Worm (Caenorhabditis elegans) whole organism, L1 larva: Measurements from ENCODE around the gene F44E2.6.
A peak's percentile ranks its signal among the peaks of the same experiment; 100 is the strongest.

Source experiments
- C04F5.9 ChIP-seq: sonication (generic microtip); optimal IDR thresholded peaks from 2 replicates; lab custom pipeline; 2016; ENCODE audit warnings: missing genetic modification characterization, missing compliant biosample characterization
- C16A3.4 ChIP-seq: fragments of 150-350 bp; optimal IDR thresholded peaks from 2 replicates; lab custom pipeline; 2014; ENCODE audit warnings: missing biosample characterization, missing genetic modification characterization
- C34B4.2 ChIP-seq: sonication (generic microtip); optimal IDR thresholded peaks from 2 replicates; lab custom pipeline; 2017; ENCODE audit warnings: mild to moderate bottlenecking, missing genetic modification characterization, missing compliant biosample characterization
- aly-2 ChIP-seq: fragments of 150-350 bp; optimal IDR thresholded peaks from 2 replicates; lab custom pipeline; 2014; ENCODE audit warnings: missing biosample characterization, missing genetic modification characterization
- ama-1 ChIP-seq: fragments of 150-350 bp; optimal IDR thresholded peaks from 2 replicates; lab custom pipeline; 2014
- blmp-1 ChIP-seq: fragments of 150-350 bp; optimal IDR thresholded peaks from 2 replicates; lab custom pipeline; 2014; ENCODE audit warnings: missing biosample characterization, missing genetic modification characterization
- ceh-8 ChIP-seq: fragments of 200-800 bp; sonication (Bioruptor generic); optimal IDR thresholded peaks from 2 replicates; lab custom pipeline; 2018; ENCODE audit warnings: mild to moderate bottlenecking, missing genetic modification characterization, moderate library complexity, missing compliant biosample characterization
- ceh-82 ChIP-seq, 3 experiments: fragments of 150-350 bp in 1 of 3; sonication (generic microtip) in 2 of 3; optimal IDR thresholded peaks; 2 replicates each; lab custom pipeline; 2014 to 2017; ENCODE audit warnings: missing biosample characterization in 3 of 3, missing genetic modification characterization in 3 of 3
- ceh-90 ChIP-seq: sonication (generic microtip); optimal IDR thresholded peaks from 2 replicates; lab custom pipeline; 2016; ENCODE audit warnings: missing genetic modification characterization, missing compliant biosample characterization
- dpl-1 ChIP-seq, 3 experiments: fragments of 150-350 bp in 2 of 3; sonication (generic microtip) in 1 of 3; optimal IDR thresholded peaks; 2 replicates each; lab custom pipeline; 2014 to 2017; ENCODE audit warnings: missing biosample characterization in 3 of 3, missing genetic modification characterization in 3 of 3, missing genetic modification reagents in 3 of 3
- dsc-1 ChIP-seq: sonication (generic microtip); optimal IDR thresholded peaks from 2 replicates; lab custom pipeline; 2016; ENCODE audit warnings: mild to moderate bottlenecking, missing genetic modification characterization, missing compliant biosample characterization
- efl-3 ChIP-seq: fragments of 200-800 bp; sonication (Bioruptor generic); optimal IDR thresholded peaks from 2 replicates; lab custom pipeline; 2018; ENCODE audit warnings: mild to moderate bottlenecking, missing genetic modification characterization, missing compliant biosample characterization
- egl-13 ChIP-seq: sonication (generic microtip); optimal IDR thresholded peaks from 2 replicates; lab custom pipeline; 2016; ENCODE audit warnings: missing genotype, missing genetic modification reagents, missing genetic modification characterization, missing compliant biosample characterization
- elt-2 ChIP-seq: sonication (generic microtip); optimal IDR thresholded peaks from 2 replicates; lab custom pipeline; 2016; ENCODE audit warnings: missing genetic modification characterization, mild to moderate bottlenecking, inconsistent platforms, missing compliant biosample characterization, missing genetic modification reagents
- elt-3 ChIP-seq, 6 experiments: fragments of 150-350 bp in 1 of 6; sonication (generic microtip); optimal IDR thresholded peaks; 2 replicates each; lab custom pipeline; 2017 to 2018; ENCODE audit warnings: missing biosample characterization in 6 of 6, missing genetic modification characterization in 6 of 6, inconsistent platforms in 1 of 6
- ets-5 ChIP-seq: fragments of 200-800 bp; sonication (Bioruptor generic); IDR thresholded peaks from 2 replicates; pipeline ENCODE4 v1.3.6; 2022; ENCODE audit warnings: missing genetic modification characterization, missing compliant biosample characterization
- fkh-10 ChIP-seq: sonication (generic microtip); optimal IDR thresholded peaks from 2 replicates; lab custom pipeline; 2017; ENCODE audit warnings: missing biosample characterization, missing genetic modification reagents, missing genetic modification characterization
- fkh-8 ChIP-seq: sonication (generic microtip); optimal IDR thresholded peaks from 2 replicates; lab custom pipeline; 2016; ENCODE audit warnings: mild to moderate bottlenecking, missing genetic modification characterization, missing compliant biosample characterization
- fos-1 ChIP-seq: fragments of 150-350 bp; optimal IDR thresholded peaks from 2 replicates; lab custom pipeline; 2014; ENCODE audit warnings: missing biosample characterization, missing genetic modification characterization
- hlh-4 ChIP-seq: sonication (generic microtip); optimal IDR thresholded peaks from 2 replicates; lab custom pipeline; 2016; ENCODE audit warnings: mild to moderate bottlenecking, missing genetic modification characterization, missing compliant biosample characterization
- irx-1 ChIP-seq: sonication (generic microtip); optimal IDR thresholded peaks from 2 replicates; lab custom pipeline; 2016; ENCODE audit warnings: missing genetic modification characterization, missing compliant biosample characterization
- jun-1 ChIP-seq: fragments of 150-350 bp; optimal IDR thresholded peaks from 2 replicates; lab custom pipeline; 2014; ENCODE audit warnings: missing biosample characterization, missing genetic modification reagents, missing genetic modification characterization
- lin-13 ChIP-seq: fragments of 150-350 bp; optimal IDR thresholded peaks from 2 replicates; lab custom pipeline; 2014; ENCODE audit warnings: missing biosample characterization, missing genetic modification reagents, missing genetic modification characterization
- lin-14 ChIP-seq: fragments of 200-800 bp; sonication (Bioruptor generic); optimal IDR thresholded peaks from 2 replicates; lab custom pipeline; 2018; ENCODE audit warnings: mild to moderate bottlenecking, missing genetic modification characterization, moderate library complexity, missing compliant biosample characterization
- lin-35 ChIP-seq, 2 experiments: fragments of 150-350 bp; optimal IDR thresholded peaks; 2 replicates each; lab custom pipeline; 2014; ENCODE audit warnings: missing biosample characterization in 2 of 2, missing genetic modification characterization in 2 of 2, missing genetic modification reagents in 2 of 2
- lir-3 ChIP-seq: sonication (generic microtip); optimal IDR thresholded peaks from 2 replicates; lab custom pipeline; 2016; ENCODE audit warnings: mild to moderate bottlenecking, missing genetic modification characterization, moderate library complexity, missing compliant biosample characterization; ENCODE audit not compliant: poor library complexity
- lsy-2 ChIP-seq, 2 experiments: fragments of 150-350 bp; optimal IDR thresholded peaks; 2 replicates each; lab custom pipeline; 2014; ENCODE audit warnings: missing biosample characterization in 2 of 2, missing genetic modification characterization in 2 of 2
- mab-9 ChIP-seq: fragments of 200-800 bp; sonication (Bioruptor generic); IDR thresholded peaks from 2 replicates; pipeline ENCODE4 v1.3.6; 2022; ENCODE audit warnings: missing genetic modification reagents, missing genetic modification characterization, missing compliant biosample characterization
- mef-2 ChIP-seq: fragments of 150-350 bp; optimal IDR thresholded peaks from 2 replicates; lab custom pipeline; 2014; ENCODE audit warnings: missing biosample characterization, missing genetic modification characterization
- nhr-19 ChIP-seq: fragments of 200-800 bp; sonication (Bioruptor generic); conservative IDR thresholded peaks from 2 replicates; pipeline ENCODE4 v1.3.6; 2022; ENCODE audit warnings: missing genetic modification characterization, missing compliant biosample characterization
- nhr-237 ChIP-seq: fragments of 150-350 bp; optimal IDR thresholded peaks from 2 replicates; lab custom pipeline; 2014; ENCODE audit warnings: missing biosample characterization, missing genetic modification characterization
- nhr-47 ChIP-seq: sonication (generic microtip); optimal IDR thresholded peaks from 2 replicates; lab custom pipeline; 2016; ENCODE audit warnings: mild to moderate bottlenecking, missing genetic modification characterization, moderate library complexity, missing compliant biosample characterization
- nhr-71 ChIP-seq: sonication (generic microtip); optimal IDR thresholded peaks from 2 replicates; lab custom pipeline; 2016; ENCODE audit warnings: mild to moderate bottlenecking, missing genetic modification characterization, moderate library complexity, missing compliant biosample characterization
- nhr-76 ChIP-seq: sonication (generic microtip); optimal IDR thresholded peaks from 2 replicates; lab custom pipeline; 2017; ENCODE audit warnings: missing biosample characterization, missing genetic modification characterization
- nhr-84 ChIP-seq: sonication (generic microtip); optimal IDR thresholded peaks from 2 replicates; lab custom pipeline; 2017; ENCODE audit warnings: missing biosample characterization, missing genetic modification characterization
- nhr-85 ChIP-seq: sonication (generic microtip); peaks from one replicate; lab custom pipeline; 2016; ENCODE audit warnings: missing genetic modification characterization, inconsistent platforms, missing compliant biosample characterization
- nhr-90 ChIP-seq: sonication (generic microtip); optimal IDR thresholded peaks from 2 replicates; lab custom pipeline; 2016; ENCODE audit warnings: mild to moderate bottlenecking, missing genetic modification characterization, missing compliant biosample characterization; ENCODE audit not compliant: poor library complexity
- pag-3 ChIP-seq: sonication (generic microtip); optimal IDR thresholded peaks from 2 replicates; lab custom pipeline; 2017; ENCODE audit warnings: missing genetic modification characterization, mild to moderate bottlenecking, missing compliant biosample characterization, antibody characterized with exemption, borderline replicate concordance; ENCODE audit not compliant: insufficient read depth
- sup-37 ChIP-seq: fragments of 200-800 bp; sonication (Bioruptor generic); optimal IDR thresholded peaks from 2 replicates; lab custom pipeline; 2018; ENCODE audit warnings: mild to moderate bottlenecking, missing genetic modification characterization, missing compliant biosample characterization
- swsn-7 ChIP-seq: sonication (generic microtip); optimal IDR thresholded peaks from 2 replicates; lab custom pipeline; 2016; ENCODE audit warnings: missing genetic modification characterization, missing compliant biosample characterization
- tbx-2 ChIP-seq: sonication (generic microtip); optimal IDR thresholded peaks from 2 replicates; lab custom pipeline; 2016; ENCODE audit warnings: missing genetic modification characterization, missing compliant biosample characterization
- unc-30 ChIP-seq: sonication (generic microtip); optimal IDR thresholded peaks from 2 replicates; lab custom pipeline; 2017; ENCODE audit warnings: missing biosample characterization, missing genetic modification characterization
- unc-62 ChIP-seq: fragments of 150-350 bp; optimal IDR thresholded peaks from 2 replicates; lab custom pipeline; 2014; ENCODE audit warnings: missing biosample characterization, missing genetic modification reagents, missing genetic modification characterization
- unc-98 ChIP-seq: fragments of 200-800 bp; sonication (Bioruptor generic); IDR thresholded peaks from 2 replicates; pipeline ENCODE4 v1.3.6; 2022; ENCODE audit warnings: missing genetic modification characterization, missing compliant biosample characterization
- zag-1 ChIP-seq: fragments of 150-350 bp; optimal IDR thresholded peaks from 2 replicates; lab custom pipeline; 2014; ENCODE audit warnings: missing biosample characterization, missing genetic modification characterization
- zip-4 ChIP-seq: fragments of 200-800 bp; sonication (Bioruptor generic); optimal IDR thresholded peaks from 2 replicates; lab custom pipeline; 2018; ENCODE audit warnings: mild to moderate bottlenecking, missing genetic modification characterization, moderate library complexity, missing compliant biosample characterization
- ztf-4 ChIP-seq: fragments of 150-350 bp; optimal IDR thresholded peaks from 2 replicates; lab custom pipeline; 2014; ENCODE audit warnings: missing biosample characterization, missing genetic modification characterization

F44E2.6 gene

DNA sequence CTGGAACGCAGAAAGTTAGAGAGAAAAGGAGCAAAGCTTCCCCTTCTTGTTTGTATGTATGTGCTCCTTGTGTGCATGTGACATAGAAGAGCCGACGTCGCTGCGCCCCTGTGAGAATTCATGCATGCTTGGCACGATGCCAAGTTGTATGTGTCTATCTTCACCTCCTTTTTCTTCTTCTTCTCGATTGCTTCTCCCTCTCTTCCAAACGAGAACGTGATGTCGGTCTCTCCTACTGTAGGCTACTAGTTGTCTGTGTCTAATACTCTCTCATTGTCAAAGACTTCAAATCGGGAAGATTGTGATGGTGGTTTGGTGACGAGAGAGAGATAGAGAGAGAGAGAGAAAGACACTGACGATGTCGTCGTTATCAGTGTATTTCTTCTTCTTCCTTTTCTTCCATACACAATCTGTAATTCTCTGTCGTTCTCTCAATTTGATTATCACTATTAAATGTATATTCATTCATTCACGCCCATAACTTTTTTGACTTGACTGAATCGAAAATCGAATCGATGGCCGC is 47.7 kb downstream of the F44E2.6 start (continued):
- no peak for TF ChIP-seq C34B4.2 (tag; lab: Kevin White, UChicago)
- peak; percentile 91 for TF ChIP-seq dsc-1 (tag; lab: Kevin White, UChicago)
- TF ChIP-seq fkh-10 (GFP tag; lab: Kevin White, UChicago) = peak; percentile 86
- peak; percentile 78 for TF ChIP-seq ztf-4
- TF ChIP-seq dpl-1 (GFP tag; optimal IDR thresholded peaks at IDR 0.05; lab: Kevin White, UChicago) = peak in 2 of 3 experiments; percentile 27 to 48
- TF ChIP-seq sup-37 (GFP tag; lab: Kevin White, UChicago) = peak; percentile 38
- TF ChIP-seq mef-2 (tag; lab: Kevin White, UChicago) = peak; percentile 47
- TF ChIP-seq elt-2 (tag; lab: Kevin White, UChicago) = peak; percentile 91
- TF ChIP-seq fkh-8 = peak; percentile 93
- TF ChIP-seq swsn-7 (tag; lab: Kevin White, UChicago) = peak; percentile 87
- peak; percentile 77 for TF ChIP-seq lin-13 (GFP tag; lab: Kevin White, UChicago)
- peak; percentile 95 for TF ChIP-seq nhr-71
- peak; percentile 88 for TF ChIP-seq egl-13
- TF ChIP-seq fos-1 (tag; lab: Kevin White, UChicago) = peak; percentile 87
- no peak for TF ChIP-seq hlh-4 (tag; lab: Kevin White, UChicago)
- TF ChIP-seq lin-35 (GFP tag; optimal IDR thresholded peaks at IDR 0.05; lab: Kevin White, UChicago) = peak; percentile 70 to 82
- TF ChIP-seq nhr-237 = no peak
- TF ChIP-seq lin-14 (GFP tag; lab: Kevin White, UChicago) = peak; percentile 98
- TF ChIP-seq ceh-82 (tag; optimal IDR thresholded peaks at IDR 0.05; lab: Kevin White, UChicago) = peak; percentile 68 to 73 (median 69)
- TF ChIP-seq zip-4 (GFP tag; lab: Kevin White, UChicago) = peak; percentile 35
- peak; percentile 84 for TF ChIP-seq jun-1
- no peak for TF ChIP-seq unc-62 (GFP tag; lab: Kevin White, UChicago)
- no peak for TF ChIP-seq efl-3
- peak; percentile 72 for TF ChIP-seq nhr-19 (GFP tag; lab: Robert Waterston, UW)
- TF ChIP-seq lsy-2 (tag; optimal IDR thresholded peaks at IDR 0.05; lab: Kevin White, UChicago) = peak; percentile 74 to 95
- TF ChIP-seq nhr-84 = no peak
- peak; percentile 82 for TF ChIP-seq C16A3.4 (tag; lab: Kevin White, UChicago)
- TF ChIP-seq ama-1 (lab: Kevin White, UChicago) = no peak
- no peak for TF ChIP-seq ceh-90
- peak; percentile 68 for TF ChIP-seq irx-1
- TF ChIP-seq nhr-47 (tag; lab: Kevin White, UChicago) = peak; percentile 88
- TF ChIP-seq pag-3 (tag; lab: Kevin White, UChicago) = peak; percentile 30
- no peak for TF ChIP-seq unc-30 (tag; lab: Kevin White, UChicago)
- peak; percentile 86 for TF ChIP-seq tbx-2
- TF ChIP-seq nhr-90 (tag; lab: Kevin White, UChicago) = peak; percentile 85
- peak; percentile 98 for TF ChIP-seq nhr-85 (tag; lab: Kevin White, UChicago)
- TF ChIP-seq aly-2 = no peak
- TF ChIP-seq elt-3 (tag; optimal IDR thresholded peaks at IDR 0.05; lab: Kevin White, UChicago) = peak in 5 of 6 experiments; percentile 2 to 87 (median 69)
- no peak for TF ChIP-seq ets-5 (GFP tag; lab: Robert Waterston, UW)
- no peak for TF ChIP-seq nhr-76 (tag; lab: Kevin White, UChicago)
- peak; percentile 40 for TF ChIP-seq C04F5.9 (tag; lab: Kevin White, UChicago)
- TF ChIP-seq lir-3 (tag; lab: Kevin White, UChicago) = peak; percentile 62
- TF ChIP-seq blmp-1 (tag; lab: Kevin White, UChicago) = peak; percentile 79
- TF ChIP-seq ceh-8 (GFP tag; lab: Kevin White, UChicago) = peak; percentile 28
- 0 out of 2 replicates have a peak, but pooled peaks have one; percentile 67 for TF ChIP-seq mab-9 (GFP tag; lab: Robert Waterston, UW)
- TF ChIP-seq unc-98 = no peak
- peak; percentile 71 for TF ChIP-seq zag-1
